Fruit fly (Drosophila melanogaster): ENCODE data around the gene CG43219.

Gene CG43219

dm6 chr3L:21239999-21240509 lies 19.9 kb downstream of the CG43219 start (continued):
- TF ChIP-seq caup (GFP tag; optimal IDR thresholded peaks at IDR 0.05; ENCODE audit: severe bottlenecking) = peak; percentile 38
- TF ChIP-seq Dip2 (GFP tag; IDR thresholded peaks at IDR 0.05) = no peak
- TF ChIP-seq CG7372 (GFP tag; IDR thresholded peaks at IDR 0.05) = no peak
- no peak; the same call in 2 of the 3 replicates for TF ChIP-seq so (GFP tag; IDR thresholded peaks at IDR 0.05)
- TF ChIP-seq CHES-1-like (GFP tag; optimal IDR thresholded peaks at IDR 0.05) = no peak
- TF ChIP-seq NfI (GFP tag; optimal IDR thresholded peaks at IDR 0.05) = no peak
- no peak for TF ChIP-seq CG18619 (GFP tag; optimal IDR thresholded peaks at IDR 0.05)
- TF ChIP-seq Vsx1 (GFP tag; optimal IDR thresholded peaks at IDR 0.05) = peak; percentile 5
- no peak for TF ChIP-seq tgo (GFP tag; IDR thresholded peaks at IDR 0.05)
- no peak for TF ChIP-seq CG14965 (GFP tag; optimal IDR thresholded peaks at IDR 0.05; ENCODE audit: borderline replicate concordance)
- TF ChIP-seq CG12104 (GFP tag; optimal IDR thresholded peaks at IDR 0.05) = no peak
- peak; percentile 44; the same call in 1 of the 3 replicates for TF ChIP-seq CG34422 (GFP tag; IDR thresholded peaks at IDR 0.05)
- no peak for TF ChIP-seq ken (GFP tag; IDR thresholded peaks at IDR 0.05)
- TF ChIP-seq Hr51 (GFP tag; optimal IDR thresholded peaks at IDR 0.05) = no peak
- TF ChIP-seq CG13624 (GFP tag; optimal IDR thresholded peaks at IDR 0.05) = no peak
- no peak for TF ChIP-seq NC2α (GFP tag; optimal IDR thresholded peaks at IDR 0.05)
- no peak for TF ChIP-seq salm (tag; optimal IDR thresholded peaks at IDR 0.05)
- TF ChIP-seq twi (tag; optimal IDR thresholded peaks at IDR 0.05) = no peak
- TF ChIP-seq HmgZ (tag; optimal IDR thresholded peaks at IDR 0.05) = no peak
- no peak for TF ChIP-seq CG17328 (GFP tag; IDR thresholded peaks at IDR 0.05)
- TF ChIP-seq Drgx (GFP tag; IDR thresholded peaks at IDR 0.05) = peak; percentile 33; the same call in 1 of the 2 replicates
- TF ChIP-seq CG4360 (GFP tag; IDR thresholded peaks at IDR 0.05) = peak; percentile 51
- TF ChIP-seq CG1602 (GFP tag; optimal IDR thresholded peaks at IDR 0.05) = no peak
- no peak for TF ChIP-seq CG7987 (GFP tag; optimal IDR thresholded peaks at IDR 0.05)
- TF ChIP-seq HLHmδ (GFP tag; optimal IDR thresholded peaks at IDR 0.05) = peak; percentile 4
- no peak for TF ChIP-seq dimm (GFP tag; IDR thresholded peaks at IDR 0.05)
- TF ChIP-seq trh (GFP tag; optimal IDR thresholded peaks at IDR 0.05) = no peak
- TF ChIP-seq Ada2b (GFP tag; IDR thresholded peaks at IDR 0.05) = no peak
- TF ChIP-seq shn (GFP tag; optimal IDR thresholded peaks at IDR 0.05) = no peak
- TF ChIP-seq CG10565 (GFP tag; optimal IDR thresholded peaks at IDR 0.05) = no peak
- peak; percentile 77 for TF ChIP-seq Blimp-1 (GFP tag; optimal IDR thresholded peaks at IDR 0.05)
- no peak for TF ChIP-seq CG33557 (GFP tag; optimal IDR thresholded peaks at IDR 0.05)
- TF ChIP-seq CG11093 (GFP tag; IDR thresholded peaks at IDR 0.05) = no peak
- TF ChIP-seq otp (GFP tag; IDR thresholded peaks at IDR 0.05) = no peak
- no peak for TF ChIP-seq MBD-R2 (GFP tag; IDR thresholded peaks at IDR 0.05)
- no peak for TF ChIP-seq CG5953 (GFP tag; IDR thresholded peaks at IDR 0.05)
- no peak for TF ChIP-seq CG3995 (GFP tag; optimal IDR thresholded peaks at IDR 0.05)
- no peak for TF ChIP-seq Fer1 (GFP tag; optimal IDR thresholded peaks at IDR 0.05)
- peak; percentile 98 for TF ChIP-seq Deaf1 (tag; optimal IDR thresholded peaks at IDR 0.05)
- no peak for TF ChIP-seq jumu (GFP tag; optimal IDR thresholded peaks at IDR 0.05)
- peak; percentile 3 for TF ChIP-seq Asciz (GFP tag; optimal IDR thresholded peaks at IDR 0.05)
- no peak for TF ChIP-seq B-H2 (GFP tag; optimal IDR thresholded peaks at IDR 0.05)
- no peak for TF ChIP-seq D19B (GFP tag; optimal IDR thresholded peaks at IDR 0.05)
- TF ChIP-seq tup (GFP tag; optimal IDR thresholded peaks at IDR 0.05) = no peak
- TF ChIP-seq sr (GFP tag; IDR thresholded peaks at IDR 0.05) = no peak; the same call in 2 of the 3 replicates
- no peak for TF ChIP-seq Optix (GFP tag; IDR thresholded peaks at IDR 0.05)
- TF ChIP-seq Bteb2 (GFP tag; optimal IDR thresholded peaks at IDR 0.05) = no peak
- peak; percentile 29 for TF ChIP-seq CG2875 (GFP tag; optimal IDR thresholded peaks at IDR 0.05)
- no peak for TF ChIP-seq ab (GFP tag; optimal IDR thresholded peaks at IDR 0.05)
- no peak for TF ChIP-seq H2.0 (GFP tag; IDR thresholded peaks at IDR 0.05)
- no peak for TF ChIP-seq CG2120 (GFP tag; optimal IDR thresholded peaks at IDR 0.05)
- TF ChIP-seq Side (GFP tag; optimal IDR thresholded peaks at IDR 0.05) = no peak

All from whole organism, embryonic.